Fruit fly (Drosophila melanogaster) whole organism, wandering third instar larva: Measurements from ENCODE around the gene hid.

Source experiments
- Abd-B ChIP-seq: fragments of >200 bp; optimal IDR thresholded peaks from 2 replicates; lab custom pipeline; 2017; ENCODE audit warnings: missing biosample characterization, missing genetic modification characterization
- CG32264 ChIP-seq: fragments of 200-800 bp; sonication (Bioruptor generic); optimal IDR thresholded peaks from 2 replicates; lab custom pipeline; 2016; ENCODE audit warnings: missing biosample characterization, missing genetic modification characterization
- CG9705 ChIP-seq: fragments of 200-800 bp; sonication (Bioruptor generic); optimal IDR thresholded peaks from 2 replicates; lab custom pipeline; 2018; ENCODE audit warnings: missing biosample characterization, mild to moderate bottlenecking, missing genetic modification characterization
- CrebA ChIP-seq: fragments of 200-800 bp; sonication (Bioruptor generic); optimal IDR thresholded peaks from 2 replicates; lab custom pipeline; 2016; ENCODE audit warnings: missing biosample characterization, mild to moderate bottlenecking, missing genetic modification characterization, borderline replicate concordance
- Dfd ChIP-seq: fragments of >200 bp; optimal IDR thresholded peaks from 2 replicates; lab custom pipeline; 2017; ENCODE audit warnings: missing biosample characterization, missing genetic modification characterization
- GATAd ChIP-seq: sonication (Bioruptor generic); optimal IDR thresholded peaks from 2 replicates; lab custom pipeline; 2016; ENCODE audit warnings: missing biosample characterization, missing genetic modification characterization
- HLH106 ChIP-seq: fragments of 200-800 bp; optimal IDR thresholded peaks from 3 replicates; lab custom pipeline; 2019; ENCODE audit warnings: missing biosample characterization, mild to moderate bottlenecking, missing genetic modification characterization, moderate library complexity
- Hnf4 ChIP-seq: fragments of 200-800 bp; sonication (Bioruptor generic); optimal IDR thresholded peaks from 2 replicates; lab custom pipeline; 2016; ENCODE audit warnings: missing biosample characterization, mild to moderate bottlenecking, missing genetic modification characterization
- Hr78 ChIP-seq: fragments of >200 bp; optimal IDR thresholded peaks from 2 replicates; lab custom pipeline; 2017; ENCODE audit warnings: missing biosample characterization, missing genetic modification characterization
- Hr83 ChIP-seq: fragments of 200-300 bp; sonication (Bioruptor generic); optimal IDR thresholded peaks from 2 replicates; lab custom pipeline; 2016; ENCODE audit warnings: missing biosample characterization, mild to moderate bottlenecking, missing genetic modification characterization, moderate library complexity; ENCODE audit not compliant: poor library complexity, severe bottlenecking
- Jra ChIP-seq: sonication (Bioruptor generic); optimal IDR thresholded peaks from 2 replicates; lab custom pipeline; 2016; ENCODE audit warnings: missing biosample characterization, missing genetic modification characterization
- Mio ChIP-seq: sonication (Bioruptor generic); optimal IDR thresholded peaks from 2 replicates; lab custom pipeline; 2016; ENCODE audit warnings: missing biosample characterization, missing genetic modification characterization
- Myc ChIP-seq: fragments of >200 bp; optimal IDR thresholded peaks from 2 replicates; lab custom pipeline; 2017
- N ChIP-seq: fragments of >200 bp; optimal IDR thresholded peaks from 2 replicates; lab custom pipeline; 2018; ENCODE audit warnings: missing biosample characterization, missing external identifiers, missing genetic modification characterization
- OdsH ChIP-seq: fragments of 200-800 bp; sonication (Bioruptor generic); optimal IDR thresholded peaks from 2 replicates; lab custom pipeline; 2016; ENCODE audit warnings: missing biosample characterization, mild to moderate bottlenecking, missing genetic modification characterization
- Rel ChIP-seq, 2 experiments: fragments of 200-800 bp; sonication (Bioruptor generic) in 1 of 2; optimal IDR thresholded peaks; 2 replicates in 1 of 2; 3 replicates in 1 of 2; lab custom pipeline; 2016 to 2019; ENCODE audit warnings: mild to moderate bottlenecking in 2 of 2, missing biosample characterization in 2 of 2, missing genetic modification characterization in 2 of 2, moderate library complexity in 1 of 2
- Sp1 ChIP-seq: fragments of 200-800 bp; sonication (Bioruptor generic); optimal IDR thresholded peaks from 3 replicates; lab custom pipeline; 2019; ENCODE audit warnings: missing biosample characterization, mild to moderate bottlenecking, missing genetic modification characterization, moderate library complexity
- br ChIP-seq: fragments of 200-800 bp; sonication (Bioruptor generic); optimal IDR thresholded peaks from 2 replicates; lab custom pipeline; 2016; ENCODE audit warnings: missing biosample characterization, missing genetic modification characterization
- brk ChIP-seq: fragments of 200-800 bp; sonication (Bioruptor generic); optimal IDR thresholded peaks from 2 replicates; lab custom pipeline; 2016; ENCODE audit warnings: missing biosample characterization, mild to moderate bottlenecking, missing genetic modification characterization
- dl ChIP-seq, 2 experiments: fragments of 175-275, 200-275 bp in 1 of 2; fragments of 200-275 bp in 1 of 2; sonication (Bioruptor generic); optimal IDR thresholded peaks; lab custom pipeline; 2018; ENCODE audit warnings: mild to moderate bottlenecking in 2 of 2, missing biosample characterization in 2 of 2, missing genetic modification characterization in 2 of 2, moderate library complexity in 2 of 2; ENCODE audit not compliant: partially characterized antibody in 2 of 2, insufficient read depth in 1 of 2
- dsf ChIP-seq: sonication (Bioruptor generic); optimal IDR thresholded peaks from 2 replicates; lab custom pipeline; 2016; ENCODE audit warnings: missing biosample characterization, missing genetic modification characterization, borderline replicate concordance
- ey ChIP-seq: fragments of 200-800 bp; sonication (Bioruptor generic); optimal IDR thresholded peaks from 2 replicates; lab custom pipeline; 2016; ENCODE audit warnings: missing biosample characterization, missing genetic modification characterization
- foxo ChIP-seq, 2 experiments: fragments of 200-800 bp; sonication (Bioruptor generic); optimal IDR thresholded peaks; 2 replicates in 1 of 2; 3 replicates in 1 of 2; lab custom pipeline; 2016 to 2017; ENCODE audit warnings: missing biosample characterization in 2 of 2, missing genetic modification characterization in 2 of 2
- fru ChIP-seq: fragments of 200-800 bp; sonication (Bioruptor generic); optimal IDR thresholded peaks from 3 replicates; lab custom pipeline; 2016; ENCODE audit warnings: missing biosample characterization, mild to moderate bottlenecking, missing genetic modification characterization
- h ChIP-seq: fragments of 200-800 bp; sonication (Bioruptor generic); optimal IDR thresholded peaks from 3 replicates; lab custom pipeline; 2016; ENCODE audit warnings: missing biosample characterization, mild to moderate bottlenecking, missing genetic modification characterization
- jim ChIP-seq: fragments of 175-275, 200-325 bp; sonication (Bioruptor generic); optimal IDR thresholded peaks from 2 replicates; lab custom pipeline; 2016; ENCODE audit warnings: missing biosample characterization, mild to moderate bottlenecking, missing genetic modification characterization
- lola ChIP-seq: fragments of >200 bp; optimal IDR thresholded peaks from 2 replicates; lab custom pipeline; 2017; ENCODE audit warnings: missing biosample characterization, missing genetic modification characterization
- pan ChIP-seq: fragments of >200 bp; optimal IDR thresholded peaks from 2 replicates; lab custom pipeline; 2017
- psq ChIP-seq: fragments of 200-800 bp; sonication (Bioruptor generic); optimal IDR thresholded peaks from 3 replicates; lab custom pipeline; 2017; ENCODE audit warnings: missing biosample characterization, mild to moderate bottlenecking, missing genetic modification characterization, moderate library complexity
- rgr ChIP-seq: fragments of 200-800 bp; sonication (Bioruptor generic); optimal IDR thresholded peaks from 3 replicates; lab custom pipeline; 2016; ENCODE audit warnings: missing biosample characterization, mild to moderate bottlenecking, missing genetic modification characterization
- sage ChIP-seq: fragments of 200-800 bp; sonication (Bioruptor generic); optimal IDR thresholded peaks from 2 replicates; lab custom pipeline; 2016; ENCODE audit warnings: missing biosample characterization, mild to moderate bottlenecking, missing genetic modification characterization
- sv ChIP-seq: fragments of 200-800 bp; sonication (Bioruptor generic); optimal IDR thresholded peaks from 3 replicates; lab custom pipeline; 2016; ENCODE audit warnings: missing biosample characterization, missing genetic modification characterization
- tai ChIP-seq: sonication (Bioruptor generic); optimal IDR thresholded peaks from 2 replicates; lab custom pipeline; 2016; ENCODE audit warnings: missing biosample characterization, missing genetic modification characterization
- usp ChIP-seq: fragments of >200 bp; optimal IDR thresholded peaks from 2 replicates; lab custom pipeline; 2017; ENCODE audit warnings: missing biosample characterization, missing genetic modification characterization
- woc ChIP-seq: sonication (Bioruptor generic); optimal IDR thresholded peaks from 2 replicates; lab custom pipeline; 2016; ENCODE audit warnings: missing biosample characterization, mild to moderate bottlenecking, missing genetic modification characterization

Gene hid

DNA sequence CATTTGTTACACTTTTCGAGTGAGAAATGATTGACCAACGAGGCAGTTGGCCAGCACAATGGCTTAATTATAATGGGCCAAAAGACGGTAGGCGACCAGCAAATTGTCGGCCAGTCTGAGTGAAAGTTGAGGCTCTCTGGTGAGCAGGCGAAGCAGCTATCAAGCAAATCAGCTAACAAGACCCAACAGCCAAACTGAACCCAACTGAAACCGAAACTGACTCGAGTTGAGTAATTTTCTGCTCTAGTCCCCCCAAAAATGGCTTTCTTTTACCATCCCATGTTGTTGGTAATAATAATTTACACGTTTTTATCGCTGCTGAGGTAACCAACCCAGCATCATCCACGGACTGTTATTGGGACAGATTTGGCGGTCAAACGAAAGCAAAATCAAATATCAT is 22.3 kb downstream of the hid start:
- TF ChIP-seq Jra (no peak), rgr (GFP tag; lab: Kevin White, UChicago) (no peak), dsf (no peak), Myc (no peak), br (GFP tag; lab: Kevin White, UChicago) (no peak), CrebA (GFP tag; lab: Kevin White, UChicago) (no peak), lola (GFP tag; lab: Kevin White, UChicago) (no peak), Mio (GFP tag; lab: Kevin White, UChicago) (no peak), fru (GFP tag; lab: Kevin White, UChicago) (no peak), jim (GFP tag; lab: Kevin White, UChicago) (no peak), dl (GFP tag; optimal IDR thresholded peaks at IDR 0.05; lab: Kevin White, UChicago; ENCODE audit: insufficient read depth in 1 of 2, partially characterized antibody in 2 of 2) (no peak), Hr83 (no peak), sage (no peak), tai (GFP tag; lab: Kevin White, UChicago) (no peak), h (no peak), woc (GFP tag; lab: Kevin White, UChicago) (no peak), HLH106 (tag; lab: Kevin White, UChicago) (no peak), CG9705 (GFP tag; lab: Kevin White, UChicago) (no peak), sv (no peak), Rel (GFP tag; optimal IDR thresholded peaks at IDR 0.05; lab: Kevin White, UChicago) (no peak), Rel (tag; optimal IDR thresholded peaks at IDR 0.05; lab: Kevin White, UChicago) (no peak)

DNA sequence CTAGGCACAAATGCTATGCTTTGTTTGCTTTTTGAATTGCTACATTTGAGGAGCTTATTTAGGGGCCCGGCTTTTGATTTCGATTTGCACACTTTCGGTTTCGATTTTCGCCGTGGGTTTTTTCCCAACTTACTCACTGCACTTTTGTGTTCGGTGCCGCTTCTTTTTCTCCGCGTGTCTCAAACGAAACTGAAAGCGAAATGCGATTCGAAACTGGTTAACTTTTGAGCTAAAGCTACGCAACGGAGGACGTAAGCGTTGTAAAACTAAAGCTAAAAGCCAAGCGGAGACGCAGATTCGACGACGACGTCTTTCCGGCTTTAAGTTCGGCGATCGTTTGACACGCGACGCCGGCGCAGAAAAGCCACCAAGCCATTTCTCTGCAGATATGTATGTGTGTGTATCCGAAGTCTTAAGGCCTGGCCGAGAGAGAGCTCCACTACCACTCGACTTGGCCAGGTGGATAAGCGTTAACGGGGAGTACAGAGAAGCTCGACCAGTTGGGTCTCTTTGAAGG is 23.2 kb downstream of the hid start, which contains the start of gene CG13699:
TSS of gene CG13699 (minus strand) at position 349 of the 517 bp plus-strand sequence.
- TF ChIP-seq dsf, result no peak
- TF ChIP-seq br (GFP tag; lab: Kevin White, UChicago), result no peak
- TF ChIP-seq lola (GFP tag; lab: Kevin White, UChicago), result no peak
- TF ChIP-seq sv, result no peak
- no peak for TF ChIP-seq Mio (GFP tag; lab: Kevin White, UChicago)
- TF ChIP-seq HLH106 (tag; lab: Kevin White, UChicago), result no peak
- TF ChIP-seq Dfd (GFP tag; lab: Kevin White, UChicago), result no peak
- no peak for TF ChIP-seq ey
- no peak for TF ChIP-seq Rel (GFP tag; optimal IDR thresholded peaks at IDR 0.05; lab: Kevin White, UChicago)
- TF ChIP-seq Rel (tag; optimal IDR thresholded peaks at IDR 0.05; lab: Kevin White, UChicago), result no peak
- no peak for TF ChIP-seq Hr78
- no peak for TF ChIP-seq GATAd (GFP tag; lab: Kevin White, UChicago)
- TF ChIP-seq CrebA (GFP tag; lab: Kevin White, UChicago), result no peak
- no peak for TF ChIP-seq Hnf4 (GFP tag; lab: Kevin White, UChicago)
- no peak for TF ChIP-seq h
- no peak for TF ChIP-seq OdsH (GFP tag; lab: Kevin White, UChicago)
- no peak for TF ChIP-seq CG32264 (GFP tag; lab: Kevin White, UChicago)
- no peak for TF ChIP-seq Myc
- TF ChIP-seq sage, result no peak
- no peak for TF ChIP-seq Sp1

DNA sequence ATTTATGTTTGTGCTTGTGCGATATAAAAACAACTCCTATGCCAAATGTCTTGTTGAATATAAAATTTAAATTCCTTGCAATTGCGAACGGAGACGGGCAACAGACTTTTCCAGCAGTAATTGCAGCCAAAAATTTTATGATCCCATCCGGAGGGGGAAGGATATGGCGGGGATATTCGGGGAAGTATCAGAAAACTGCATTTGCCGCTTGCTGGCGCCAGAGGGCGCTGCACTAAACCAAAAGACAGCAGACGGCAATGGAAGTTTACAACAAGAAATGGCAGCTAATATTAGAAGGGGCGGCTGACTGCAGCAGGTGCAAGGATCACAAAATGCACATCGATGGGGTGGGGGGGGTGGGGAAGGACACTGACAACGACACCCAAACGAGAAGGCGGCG is 24.3 kb downstream of the hid start:
- TF ChIP-seq OdsH (GFP tag; lab: Kevin White, UChicago) (no peak), br (GFP tag; lab: Kevin White, UChicago) (no peak), CG9705 (GFP tag; lab: Kevin White, UChicago) (no peak), ey (no peak), Hr78 (no peak), Abd-B (no peak), CG32264 (GFP tag; lab: Kevin White, UChicago) (no peak), rgr (GFP tag; lab: Kevin White, UChicago) (no peak), Hr83 (no peak), usp (no peak), brk (no peak), N (no peak), pan (lab: Kevin White, UChicago) (no peak), foxo (GFP tag; optimal IDR thresholded peaks at IDR 0.05; lab: Kevin White, UChicago) (no peak), psq (GFP tag; lab: Kevin White, UChicago) (no peak), Dfd (GFP tag; lab: Kevin White, UChicago) (no peak), Sp1 (no peak), Hnf4 (GFP tag; lab: Kevin White, UChicago) (no peak)
